Worm (Caenorhabditis elegans) whole organism, mixed stage, embryonic: ENCODE measurements around the gene mrps-17.

Experiments
- ces-1 ChIP-seq: fragments of 150-350 bp; optimal IDR thresholded peaks from 2 replicates; lab custom pipeline; 2014; ENCODE audit warnings: missing biosample characterization, missing genetic modification reagents, missing genetic modification characterization
- drap-1 ChIP-seq: fragments of 200-800 bp; sonication (Bioruptor generic); optimal IDR thresholded peaks from 3 replicates; lab custom pipeline; 2018; ENCODE audit warnings: mild to moderate bottlenecking, missing genetic modification characterization, missing compliant biosample characterization
- elt-3 ChIP-seq: fragments of 150-350 bp; optimal IDR thresholded peaks from 2 replicates; lab custom pipeline; 2014; ENCODE audit warnings: missing biosample characterization, missing genetic modification characterization
- lsy-2 ChIP-seq: fragments of 150-350 bp; optimal IDR thresholded peaks from 2 replicates; lab custom pipeline; 2014; ENCODE audit warnings: missing biosample characterization, missing genetic modification characterization
- mep-1 ChIP-seq: fragments of 150-350 bp; optimal IDR thresholded peaks from 2 replicates; lab custom pipeline; 2017; ENCODE audit warnings: missing biosample characterization, missing genetic modification reagents, missing genetic modification characterization, inconsistent platforms
- nhr-237 ChIP-seq: fragments of 150-350 bp; optimal IDR thresholded peaks from 2 replicates; lab custom pipeline; 2014; ENCODE audit warnings: missing biosample characterization, missing genetic modification characterization
- nhr-76 ChIP-seq: sonication (generic microtip); optimal IDR thresholded peaks from 2 replicates; lab custom pipeline; 2017; ENCODE audit warnings: missing biosample characterization, missing genetic modification characterization
- pha-4 ChIP-seq: fragments of 150-350 bp; optimal IDR thresholded peaks from 2 replicates; lab custom pipeline; 2018; ENCODE audit warnings: missing biosample characterization, missing genetic modification reagents, missing genetic modification characterization
- sptf-1 ChIP-seq: sonication (generic microtip); optimal IDR thresholded peaks from 2 replicates; lab custom pipeline; 2017; ENCODE audit warnings: mild to moderate bottlenecking, missing genetic modification characterization, moderate library complexity, missing compliant biosample characterization
- unc-62 ChIP-seq: fragments of 150-350 bp; optimal IDR thresholded peaks from 2 replicates; lab custom pipeline; 2014; ENCODE audit warnings: missing biosample characterization, missing genetic modification reagents, missing genetic modification characterization

- TF ChIP-seq sptf-1 (tag; lab: Kevin White, UChicago) (no peak), pha-4 (no peak), lsy-2 (tag; lab: Kevin White, UChicago) (no peak), mep-1 (no peak), elt-3 (no peak), unc-62 (GFP tag; lab: Kevin White, UChicago) (no peak), ces-1 (no peak), nhr-237 (tag; lab: Kevin White, UChicago) (no peak), nhr-76 (no peak), drap-1 (GFP tag; lab: Kevin White, UChicago) (no peak)
Measured at ce11 chrIII:6450596-6450995, 19.0 kb upstream of the mrps-17 start, which contains the start of gene T26A5.6.
